Fruit fly (Drosophila melanogaster): ENCODE measurements around the gene CG17328.

Gene CG17328

DNA sequence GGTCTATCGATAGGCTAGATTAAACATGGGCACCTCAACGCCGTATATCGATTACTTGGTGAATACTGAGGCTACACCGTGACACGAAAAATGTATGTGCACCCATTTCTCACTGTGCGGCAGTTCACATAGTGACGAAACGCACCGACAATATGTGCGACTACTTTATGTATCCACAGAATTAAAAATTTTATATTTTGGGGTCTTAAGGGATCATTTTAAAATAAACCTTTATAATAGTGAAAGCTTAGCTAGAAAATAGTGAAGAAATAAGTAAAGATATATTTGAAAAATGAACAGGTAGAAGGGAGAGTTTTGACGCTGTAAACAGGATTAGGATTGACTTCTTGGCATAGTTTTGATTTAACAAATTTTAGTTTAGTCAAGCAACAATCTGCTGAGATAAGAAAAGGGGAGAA is 29.4 kb downstream of the CG17328 start, which contains the start of gene mRpL4 (continued):
- peak; percentile 66 for TF ChIP-seq CG3847 (GFP tag; IDR thresholded peaks at IDR 0.05)
- peak; percentile 33 for TF ChIP-seq fd102C (GFP tag; optimal IDR thresholded peaks at IDR 0.05)
- 0 out of 3 replicates have a peak, but pooled peaks have one; percentile 26 for TF ChIP-seq C15 (GFP tag; IDR thresholded peaks at IDR 0.05)
- peak; percentile 69; the same call in 2 of the 3 replicates for TF ChIP-seq CG17361 (GFP tag; IDR thresholded peaks at IDR 0.05)
- peak; percentile 87 for TF ChIP-seq CG9932 (GFP tag; IDR thresholded peaks at IDR 0.05)
- TF ChIP-seq cwo (GFP tag; optimal IDR thresholded peaks at IDR 0.05), result no peak
- peak; percentile 84 for TF ChIP-seq sob (GFP tag; IDR thresholded peaks at IDR 0.05)
- TF ChIP-seq CoRest (tag; optimal IDR thresholded peaks at IDR 0.05), result peak; percentile 56
- no peak for TF ChIP-seq CG31441 (GFP tag; IDR thresholded peaks at IDR 0.05)
- peak; percentile 25 for TF ChIP-seq CG10543 (GFP tag; optimal IDR thresholded peaks at IDR 0.05)
- peak; percentile 27; the same call in 1 of the 3 replicates for TF ChIP-seq tgo (GFP tag; IDR thresholded peaks at IDR 0.05)
- TF ChIP-seq CG15696 (tag; optimal IDR thresholded peaks at IDR 0.05), result peak; percentile 47
- peak; percentile 75 for TF ChIP-seq ind (GFP tag; optimal IDR thresholded peaks at IDR 0.05)
- TF ChIP-seq Dll (GFP tag; IDR thresholded peaks at IDR 0.05; ENCODE audit: partially characterized antibody), result peak; percentile 99
- TF ChIP-seq Antp (GFP tag; optimal IDR thresholded peaks at IDR 0.05), result peak; percentile 88
- TF ChIP-seq slbo (GFP tag; IDR thresholded peaks at IDR 0.05), result peak; percentile 86
- TF ChIP-seq CG3838 (GFP tag; optimal IDR thresholded peaks at IDR 0.05), result peak; percentile 32
- TF ChIP-seq CG2678 (tag; optimal IDR thresholded peaks at IDR 0.05), result no peak
- TF ChIP-seq sima (GFP tag; optimal IDR thresholded peaks at IDR 0.05), result peak; percentile 12
- 0 out of 2 replicates have a peak, but pooled peaks have one; percentile 50 for TF ChIP-seq CG10366 (GFP tag; IDR thresholded peaks at IDR 0.05)
- TF ChIP-seq toy (GFP tag; IDR thresholded peaks at IDR 0.05), result no peak
- TF ChIP-seq GATAe (GFP tag; conservative IDR thresholded peaks at IDR 0.05), result no peak
- no peak for TF ChIP-seq CG3407 (GFP tag; optimal IDR thresholded peaks at IDR 0.05)
- peak; percentile 49; the same call in 1 of the 2 replicates for TF ChIP-seq Taf1 (GFP tag; IDR thresholded peaks at IDR 0.05)
- TF ChIP-seq ATbp (GFP tag; optimal IDR thresholded peaks at IDR 0.05), result no peak
- TF ChIP-seq Gug (GFP tag; IDR thresholded peaks at IDR 0.05), result peak; percentile 84
- TF ChIP-seq pzg (GFP tag; optimal IDR thresholded peaks at IDR 0.05), result peak; percentile 82
- TF ChIP-seq NFAT (GFP tag; IDR thresholded peaks at IDR 0.05), result peak; percentile 83

DNA sequence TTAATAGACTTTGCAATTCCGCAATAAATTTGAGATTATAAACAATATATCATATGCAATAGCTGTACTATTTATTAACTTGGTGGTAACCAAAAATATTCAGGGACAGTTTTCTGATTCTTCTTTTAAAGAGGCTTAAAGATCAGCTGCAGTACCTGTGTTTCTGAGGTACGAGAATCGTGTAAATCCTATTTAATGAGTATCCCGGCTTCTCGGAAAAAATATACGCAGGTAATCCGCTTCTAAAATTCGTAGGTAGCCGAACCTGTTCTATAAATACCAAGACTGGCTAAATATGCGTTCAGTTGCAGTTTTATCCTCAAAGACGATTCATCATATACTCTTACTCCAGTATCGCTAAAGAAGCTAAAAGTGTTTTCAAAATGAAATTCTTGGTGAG is 29.9 kb downstream of the CG17328 start, which contains the start of gene CG4440:
TSS of gene CG4440 (plus strand) at position 301 of the 400 bp plus-strand sequence.
- TF ChIP-seq zen (tag; optimal IDR thresholded peaks at IDR 0.05), result peak; percentile 78
- TF ChIP-seq phol (tag; optimal IDR thresholded peaks at IDR 0.05), result no peak
- TF ChIP-seq bigmax (GFP tag; optimal IDR thresholded peaks at IDR 0.05), result no peak
- TF ChIP-seq Stat92E (GFP tag; optimal IDR thresholded peaks at IDR 0.05), result peak in 1 of 3 experiments; percentile 50
- TF ChIP-seq NfI (GFP tag; optimal IDR thresholded peaks at IDR 0.05), result no peak

DNA sequence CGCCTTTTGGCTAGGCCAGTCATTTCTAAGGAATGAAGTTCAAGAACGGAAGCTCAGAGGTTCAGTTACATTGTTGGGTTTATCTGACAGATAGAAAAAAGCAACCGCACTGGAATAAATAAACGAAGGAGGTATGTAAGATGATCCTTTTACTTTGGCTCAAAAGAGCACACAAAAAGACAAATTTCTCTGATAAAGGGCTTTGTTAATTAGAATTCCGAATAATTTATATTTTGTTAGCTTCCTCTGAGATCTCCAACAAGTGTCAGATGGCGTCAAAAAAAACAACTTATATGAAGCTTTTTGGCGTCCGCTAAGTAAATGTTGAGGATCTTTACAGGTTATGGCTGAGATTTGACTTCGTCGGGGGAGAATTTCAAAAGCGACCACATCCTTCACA is 38.0 kb downstream of the CG17328 start, which contains the start of gene CG31817:
TSS of gene CG31817 (minus strand) at position 101 of the 400 bp plus-strand sequence.
- TF ChIP-seq CG11560 (tag; IDR thresholded peaks at IDR 0.05) (no peak), sug (tag; optimal IDR thresholded peaks at IDR 0.05) (no peak), Hand (GFP tag; optimal IDR thresholded peaks at IDR 0.05) (no peak), CG15479 (GFP tag; optimal IDR thresholded peaks at IDR 0.05) (no peak), CoRest (tag; optimal IDR thresholded peaks at IDR 0.05) (no peak), Dp (GFP tag; optimal IDR thresholded peaks at IDR 0.05) (no peak), CG1024 (GFP tag; IDR thresholded peaks at IDR 0.05) (no peak), CG2199 (GFP tag; IDR thresholded peaks at IDR 0.05) (no peak), odd (GFP tag; optimal IDR thresholded peaks at IDR 0.05) (no peak), sim (GFP tag; IDR thresholded peaks at IDR 0.05) (no peak), sr (GFP tag; IDR thresholded peaks at IDR 0.05) (no peak), CG15269 (tag; optimal IDR thresholded peaks at IDR 0.05) (no peak), prd (optimal IDR thresholded peaks at IDR 0.05) (no peak), prd (GFP tag; IDR thresholded peaks at IDR 0.05) (no peak), Xbp1 (GFP tag; optimal IDR thresholded peaks at IDR 0.05) (no peak), BEAF-32 (GFP tag; optimal IDR thresholded peaks at IDR 0.05) (no peak), CG6272 (GFP tag; IDR thresholded peaks at IDR 0.05) (no peak), dmrt99B (tag; optimal IDR thresholded peaks at IDR 0.05) (no peak)

Data from whole organism, embryonic.